Worm (Caenorhabditis elegans) whole organism, young adult: ENCODE data around the gene F42D1.4.

Experiments used
- B0019.2 ChIP-seq: fragments of 200-800 bp; sonication (Bioruptor generic); conservative IDR thresholded peaks from 2 replicates; pipeline ENCODE4 v1.3.6; 2022; ENCODE audit warnings: missing genetic modification reagents, missing genetic modification characterization, missing compliant biosample characterization
- B0035.1 ChIP-seq: sonication (generic microtip); optimal IDR thresholded peaks from 2 replicates; lab custom pipeline; 2016; ENCODE audit warnings: missing genetic modification characterization, mild to moderate bottlenecking, missing compliant biosample characterization, missing genotype, missing genetic modification reagents
- F37B4.10 ChIP-seq: fragments of 200-800 bp; sonication (Bioruptor generic); IDR thresholded peaks from 2 replicates; pipeline ENCODE4 v1.3.6; 2022; ENCODE audit warnings: missing genetic modification characterization, missing compliant biosample characterization
- F39B2.1 ChIP-seq: fragments of 200-800 bp; sonication (Bioruptor generic); IDR thresholded peaks from 2 replicates; pipeline ENCODE4 v1.3.6; 2022; ENCODE audit warnings: missing genetic modification reagents, missing genetic modification characterization, missing compliant biosample characterization
- K11D2.4 ChIP-seq: fragments of 200-800 bp; sonication (Bioruptor generic); IDR thresholded peaks from 2 replicates; pipeline ENCODE4 v1.3.6; 2022; ENCODE audit warnings: missing genetic modification reagents, missing genetic modification characterization, missing compliant biosample characterization
- T07F8.4 ChIP-seq: sonication (generic microtip); optimal IDR thresholded peaks from 2 replicates; lab custom pipeline; 2016; ENCODE audit warnings: mild to moderate bottlenecking, missing genetic modification characterization, moderate library complexity, missing compliant biosample characterization
- T26A5.8 ChIP-seq: sonication (generic microtip); optimal IDR thresholded peaks from 2 replicates; lab custom pipeline; 2016; ENCODE audit warnings: missing genetic modification characterization, missing compliant biosample characterization
- Y56A3A.18 ChIP-seq: fragments of 200-800 bp; sonication (Bioruptor generic); IDR thresholded peaks from 2 replicates; pipeline ENCODE4 v1.3.6; 2022; ENCODE audit warnings: missing genetic modification reagents, missing genetic modification characterization, missing compliant biosample characterization
- Y67H2A.10 ChIP-seq: fragments of 200-800 bp; sonication (Bioruptor generic); conservative IDR thresholded peaks from 2 replicates; pipeline ENCODE4 v1.3.6; 2022; ENCODE audit warnings: missing genetic modification reagents, missing genetic modification characterization, missing compliant biosample characterization
- ZK185.1 ChIP-seq: sonication (generic microtip); optimal IDR thresholded peaks from 2 replicates; lab custom pipeline; 2016; ENCODE audit warnings: mild to moderate bottlenecking, missing genetic modification characterization, missing compliant biosample characterization; ENCODE audit not compliant: poor library complexity, severe bottlenecking
- aptf-3 ChIP-seq: fragments of 200-800 bp; sonication (Bioruptor generic); IDR thresholded peaks from 2 replicates; pipeline ENCODE4 v1.3.6; 2022; ENCODE audit warnings: missing genetic modification characterization, missing compliant biosample characterization
- attf-6 ChIP-seq: fragments of 200-800 bp; sonication (Bioruptor generic); IDR thresholded peaks from 2 replicates; pipeline ENCODE4 v1.3.6; 2022; ENCODE audit warnings: missing genetic modification reagents, missing genetic modification characterization, missing compliant biosample characterization
- bed-1 ChIP-seq: fragments of 200-800 bp; sonication (Bioruptor generic); IDR thresholded peaks from 2 replicates; pipeline ENCODE4 v1.3.6; 2022; ENCODE audit warnings: missing genetic modification reagents, missing genetic modification characterization, missing compliant biosample characterization
- bed-2 ChIP-seq: fragments of 200-800 bp; sonication (Bioruptor generic); IDR thresholded peaks from 2 replicates; pipeline ENCODE4 v1.3.6; 2022; ENCODE audit warnings: missing genetic modification reagents, missing genetic modification characterization, missing compliant biosample characterization
- ceh-100 ChIP-seq: fragments of 200-800 bp; sonication (Bioruptor generic); IDR thresholded peaks from 2 replicates; pipeline ENCODE4 v1.3.6; 2022; ENCODE audit warnings: missing genetic modification reagents, missing genetic modification characterization, missing compliant biosample characterization
- ceh-27 ChIP-seq: fragments of 200-800 bp; sonication (Bioruptor generic); optimal IDR thresholded peaks from 2 replicates; lab custom pipeline; 2018; ENCODE audit warnings: mild to moderate bottlenecking, missing genetic modification characterization, moderate library complexity, missing compliant biosample characterization
- ceh-40 ChIP-seq: fragments of 200-800 bp; sonication (Bioruptor generic); IDR thresholded peaks from 2 replicates; pipeline ENCODE4 v1.3.6; 2022; ENCODE audit warnings: missing genetic modification characterization, missing compliant biosample characterization
- ceh-91 ChIP-seq: fragments of 200-800 bp; sonication (Bioruptor generic); IDR thresholded peaks from 2 replicates; pipeline ENCODE4 v1.3.6; 2022; ENCODE audit warnings: missing genetic modification reagents, missing genetic modification characterization, missing compliant biosample characterization
- chd-7 ChIP-seq: sonication (generic microtip); optimal IDR thresholded peaks from 2 replicates; lab custom pipeline; 2016; ENCODE audit warnings: mild to moderate bottlenecking, missing genetic modification characterization, moderate library complexity, missing compliant biosample characterization
- die-1 ChIP-seq: sonication (generic microtip); optimal IDR thresholded peaks from 2 replicates; lab custom pipeline; 2016; ENCODE audit warnings: missing genotype, mild to moderate bottlenecking, missing genetic modification characterization, missing compliant biosample characterization
- dpff-1 ChIP-seq: sonication (generic microtip); optimal IDR thresholded peaks from 2 replicates; lab custom pipeline; 2017; ENCODE audit warnings: mild to moderate bottlenecking, missing genetic modification characterization, missing compliant biosample characterization
- egl-18 ChIP-seq: fragments of 200-800 bp; sonication (Bioruptor generic); IDR thresholded peaks from 2 replicates; pipeline ENCODE4 v1.3.6; 2022; ENCODE audit warnings: missing genetic modification reagents, missing genetic modification characterization, missing compliant biosample characterization
- ets-4 ChIP-seq: fragments of 200-800 bp; sonication (Bioruptor generic); optimal IDR thresholded peaks from 2 replicates; lab custom pipeline; 2018; ENCODE audit warnings: mild to moderate bottlenecking, missing genetic modification characterization, missing compliant biosample characterization
- fkh-3 ChIP-seq: sonication (generic microtip); optimal IDR thresholded peaks from 2 replicates; lab custom pipeline; 2016; ENCODE audit warnings: mild to moderate bottlenecking, missing genetic modification characterization, missing compliant biosample characterization
- him-1 ChIP-seq: sonication (generic microtip); optimal IDR thresholded peaks from 2 replicates; lab custom pipeline; 2016; ENCODE audit warnings: missing genotype, missing genetic modification reagents, missing genetic modification characterization, missing compliant biosample characterization
- hrde-1 ChIP-seq: sonication (generic microtip); optimal IDR thresholded peaks from 2 replicates; lab custom pipeline; 2016; ENCODE audit warnings: missing genetic modification characterization, mild to moderate bottlenecking, missing compliant biosample characterization, moderate library complexity, missing genotype, missing genetic modification reagents, borderline replicate concordance
- lag-1 ChIP-seq: fragments of 200-800 bp; sonication (Bioruptor generic); IDR thresholded peaks from 2 replicates; pipeline ENCODE4 v1.3.6; 2022; ENCODE audit warnings: missing genetic modification reagents, missing genetic modification characterization, missing compliant biosample characterization
- let-607 ChIP-seq, 2 experiments: fragments of 200-800 bp in 1 of 2; sonication (Bioruptor generic) in 1 of 2; sonication (generic microtip) in 1 of 2; optimal IDR thresholded peaks; 2 replicates each; lab custom pipeline; 2016 to 2018; ENCODE audit warnings: mild to moderate bottlenecking in 2 of 2, missing compliant biosample characterization in 2 of 2, missing genetic modification characterization in 2 of 2, moderate library complexity in 2 of 2, missing genotype in 1 of 2
- lin-35 ChIP-seq, 3 experiments: fragments of 150-350 bp in 2 of 3; sonication (generic microtip) in 1 of 3; optimal IDR thresholded peaks; 2 replicates each; lab custom pipeline; 2014 to 2018; ENCODE audit warnings: missing biosample characterization in 3 of 3, missing genetic modification characterization in 3 of 3, missing genetic modification reagents in 3 of 3
- lir-1 ChIP-seq: fragments of 200-800 bp; sonication (Bioruptor generic); conservative IDR thresholded peaks from 2 replicates; pipeline ENCODE4 v1.3.6; 2022; ENCODE audit warnings: missing genetic modification reagents, missing genetic modification characterization, missing compliant biosample characterization
- madf-3 ChIP-seq: fragments of 200-800 bp; sonication (Bioruptor generic); IDR thresholded peaks from 2 replicates; pipeline ENCODE4 v1.3.6; 2022; ENCODE audit warnings: missing genetic modification reagents, missing genetic modification characterization, missing compliant biosample characterization
- madf-6 ChIP-seq: fragments of 200-800 bp; sonication (Bioruptor generic); IDR thresholded peaks from 2 replicates; pipeline ENCODE4 v1.3.6; 2022; ENCODE audit warnings: missing genetic modification reagents, missing genetic modification characterization, missing compliant biosample characterization
- madf-8 ChIP-seq: fragments of 200-800 bp; sonication (Bioruptor generic); conservative IDR thresholded peaks from 2 replicates; pipeline ENCODE4 v1.3.6; 2022; ENCODE audit warnings: missing genetic modification reagents, missing genetic modification characterization, missing compliant biosample characterization
- nhr-120 ChIP-seq: fragments of 200-800 bp; sonication (Bioruptor generic); IDR thresholded peaks from 2 replicates; pipeline ENCODE4 v1.3.6; 2022; ENCODE audit warnings: missing genetic modification characterization, missing compliant biosample characterization
- nhr-27 ChIP-seq: fragments of 200-800 bp; sonication (Bioruptor generic); optimal IDR thresholded peaks from 2 replicates; lab custom pipeline; 2018; ENCODE audit warnings: mild to moderate bottlenecking, missing genetic modification characterization, moderate library complexity, missing compliant biosample characterization
- nhr-80 ChIP-seq: sonication (generic microtip); optimal IDR thresholded peaks from 2 replicates; lab custom pipeline; 2016; ENCODE audit warnings: missing genetic modification characterization, missing compliant biosample characterization
- nhr-90 ChIP-seq: sonication (generic microtip); optimal IDR thresholded peaks from 2 replicates; lab custom pipeline; 2016; ENCODE audit warnings: missing genotype, mild to moderate bottlenecking, missing genetic modification characterization, missing compliant biosample characterization
- repo-1 ChIP-seq: sonication (generic microtip); optimal IDR thresholded peaks from 2 replicates; lab custom pipeline; 2017; ENCODE audit warnings: mild to moderate bottlenecking, missing genetic modification characterization, missing compliant biosample characterization
- sdz-38 ChIP-seq: sonication (generic microtip); optimal IDR thresholded peaks from 2 replicates; lab custom pipeline; 2016; ENCODE audit warnings: missing genotype, missing genetic modification characterization, missing compliant biosample characterization
- sea-2 ChIP-seq: fragments of 200-800 bp; sonication (Bioruptor generic); IDR thresholded peaks from 2 replicates; pipeline ENCODE4 v1.3.6; 2022; ENCODE audit warnings: missing genetic modification characterization, missing compliant biosample characterization
- snpc-4 ChIP-seq, 5 experiments: fragments of 150-350 bp in 1 of 5; sonication (generic microtip) in 4 of 5; optimal IDR thresholded peaks; 2 replicates each; lab custom pipeline; 2014 to 2018; ENCODE audit warnings: missing genetic modification characterization in 5 of 5, missing biosample characterization in 3 of 5, antibody characterized with exemption in 2 of 5, mild to moderate bottlenecking in 2 of 5, missing compliant biosample characterization in 2 of 5, missing genotype in 2 of 5, moderate library complexity in 2 of 5, missing genetic modification reagents in 1 of 5
- somi-1 ChIP-seq: fragments of 200-800 bp; sonication (Bioruptor generic); optimal IDR thresholded peaks from 2 replicates; lab custom pipeline; 2018; ENCODE audit warnings: mild to moderate bottlenecking, missing genetic modification characterization, missing compliant biosample characterization
- tlf-1 ChIP-seq: fragments of 200-800 bp; sonication (Bioruptor generic); optimal IDR thresholded peaks from 2 replicates; lab custom pipeline; 2018; ENCODE audit warnings: mild to moderate bottlenecking, missing genetic modification characterization, missing compliant biosample characterization
- xnd-1 ChIP-seq: sonication (generic microtip); optimal IDR thresholded peaks from 2 replicates; lab custom pipeline; 2016; ENCODE audit warnings: missing genotype, missing genetic modification reagents, missing genetic modification characterization, missing compliant biosample characterization
- zfh-2 ChIP-seq: fragments of 200-800 bp; sonication (Bioruptor generic); conservative IDR thresholded peaks from 2 replicates; pipeline ENCODE4 v1.3.6; 2022; ENCODE audit warnings: missing genetic modification reagents, missing genetic modification characterization, missing compliant biosample characterization
- ztf-25 ChIP-seq: fragments of 200-800 bp; sonication (Bioruptor generic); IDR thresholded peaks from 2 replicates; pipeline ENCODE4 v1.3.6; 2022; ENCODE audit warnings: missing genetic modification reagents, missing genetic modification characterization, missing compliant biosample characterization
- ztf-28 ChIP-seq: fragments of 200-800 bp; sonication (Bioruptor generic); IDR thresholded peaks from 2 replicates; pipeline ENCODE4 v1.3.6; 2022; ENCODE audit warnings: missing genetic modification reagents, missing genetic modification characterization, missing compliant biosample characterization
- ztf-3 ChIP-seq: fragments of 200-800 bp; sonication (Bioruptor generic); optimal IDR thresholded peaks from 2 replicates; lab custom pipeline; 2018; ENCODE audit warnings: mild to moderate bottlenecking, missing genetic modification characterization, missing compliant biosample characterization

Gene F42D1.4

ce11 chrX:14804706-14805105, 2.3 kb upstream of the F42D1.4 start (continued):
- TF ChIP-seq xnd-1 (no peak), madf-3 (GFP tag; lab: Robert Waterston, UW) (peak; percentile 86), aptf-3 (0 out of 2 replicates have a peak, but pooled peaks have one; percentile 33), lir-1 (GFP tag; lab: Robert Waterston, UW) (no peak; the same call in 1 of the 2 replicates), lag-1 (no peak), Y56A3A.18 (GFP tag; lab: Robert Waterston, UW) (no peak; the same call in 1 of the 2 replicates), fkh-3 (tag; lab: Kevin White, UChicago) (no peak), nhr-120 (GFP tag; lab: Robert Waterston, UW) (peak; percentile 91), hrde-1 (tag; lab: Kevin White, UChicago) (peak; percentile 55), bed-1 (GFP tag; lab: Robert Waterston, UW) (0 out of 2 replicates have a peak, but pooled peaks have one; percentile 58), ztf-3 (GFP tag; lab: Kevin White, UChicago) (peak; percentile 37), madf-6 (GFP tag; lab: Robert Waterston, UW) (peak; percentile 63; the same call in 1 of the 2 replicates), ceh-100 (GFP tag; lab: Robert Waterston, UW) (no peak), ceh-27 (GFP tag; lab: Kevin White, UChicago) (peak; percentile 49), ceh-40 (GFP tag; lab: Robert Waterston, UW) (peak; percentile 92), him-1 (tag; lab: Kevin White, UChicago) (peak; percentile 83), ets-4 (GFP tag; lab: Kevin White, UChicago) (peak; percentile 29), nhr-27 (tag; lab: Kevin White, UChicago) (no peak), Y67H2A.10 (GFP tag; lab: Robert Waterston, UW) (peak; percentile 29; the same call in 1 of the 2 replicates), nhr-80 (tag; lab: Kevin White, UChicago) (no peak), snpc-4 (GFP tag; optimal IDR thresholded peaks at IDR 0.05; lab: Kevin White, UChicago) (peak; percentile 81), snpc-4 (tag; optimal IDR thresholded peaks at IDR 0.05; lab: Kevin White, UChicago) (peak in 2 of 4 experiments; percentile 64 to 78), somi-1 (GFP tag; lab: Kevin White, UChicago) (peak; percentile 9), F39B2.1 (GFP tag; lab: Robert Waterston, UW) (no peak), K11D2.4 (GFP tag; lab: Robert Waterston, UW) (no peak), ztf-25 (GFP tag; lab: Robert Waterston, UW) (peak; percentile 79; the same call in 1 of the 2 replicates), dpff-1 (no peak), chd-7 (tag; lab: Kevin White, UChicago) (peak; percentile 66), sdz-38 (tag; lab: Kevin White, UChicago) (no peak), T26A5.8 (tag; lab: Kevin White, UChicago) (no peak), lin-35 (GFP tag; optimal IDR thresholded peaks at IDR 0.05; lab: Kevin White, UChicago) (peak in 1 of 3 experiments; percentile 32), B0019.2 (GFP tag; lab: Robert Waterston, UW) (no peak), ceh-91 (GFP tag; lab: Robert Waterston, UW) (no peak), F37B4.10 (GFP tag; lab: Robert Waterston, UW) (no peak), die-1 (tag; lab: Kevin White, UChicago) (peak; percentile 87), sea-2 (no peak), T07F8.4 (peak; percentile 46), repo-1 (tag; lab: Kevin White, UChicago) (peak; percentile 83), nhr-90 (tag; lab: Kevin White, UChicago) (peak; percentile 80), egl-18 (no peak), ZK185.1 (tag; lab: Kevin White, UChicago) (peak; percentile 77), let-607 (tag; optimal IDR thresholded peaks at IDR 0.05; lab: Kevin White, UChicago) (peak in 1 of 2 experiments; percentile 59), ztf-28 (GFP tag; lab: Robert Waterston, UW) (0 out of 2 replicates have a peak, but pooled peaks have one; percentile 79), bed-2 (GFP tag; lab: Robert Waterston, UW) (no peak), attf-6 (GFP tag; lab: Robert Waterston, UW) (peak; percentile 50; the same call in 1 of the 2 replicates), zfh-2 (GFP tag; lab: Robert Waterston, UW) (no peak; the same call in 1 of the 2 replicates), madf-8 (no peak), tlf-1 (GFP tag; lab: Kevin White, UChicago) (no peak), B0035.1 (peak; percentile 31)
